Worm (Caenorhabditis elegans) whole organism, late embryonic: ENCODE results near the gene lbp-9.

Experiments used
- C08G9.2 ChIP-seq: sonication (generic microtip); optimal IDR thresholded peaks from 2 replicates; lab custom pipeline; 2016; ENCODE audit warnings: mild to moderate bottlenecking, missing genetic modification characterization, moderate library complexity, missing compliant biosample characterization
- K02D7.2 ChIP-seq: sonication (generic microtip); optimal IDR thresholded peaks from 2 replicates; lab custom pipeline; 2017; ENCODE audit warnings: mild to moderate bottlenecking, missing genetic modification characterization, missing compliant biosample characterization
- T23F11.4 ChIP-seq: fragments of 200-800 bp; sonication (Bioruptor generic); optimal IDR thresholded peaks from 2 replicates; lab custom pipeline; 2018; ENCODE audit warnings: mild to moderate bottlenecking, missing genetic modification characterization, missing compliant biosample characterization
- Y22D7AL.16 ChIP-seq: sonication (generic microtip); optimal IDR thresholded peaks from 2 replicates; lab custom pipeline; 2016; ENCODE audit warnings: missing genetic modification characterization, missing compliant biosample characterization
- ahr-1 ChIP-seq: sonication (generic microtip); optimal IDR thresholded peaks from 2 replicates; lab custom pipeline; 2016; ENCODE audit warnings: missing genetic modification characterization, missing compliant biosample characterization
- ceh-2 ChIP-seq: sonication (generic microtip); optimal IDR thresholded peaks from 2 replicates; lab custom pipeline; 2016; ENCODE audit warnings: missing genotype, missing genetic modification characterization, missing compliant biosample characterization
- ceh-24 ChIP-seq: sonication (generic microtip); optimal IDR thresholded peaks from 2 replicates; lab custom pipeline; 2016; ENCODE audit warnings: mild to moderate bottlenecking, missing genetic modification characterization, missing compliant biosample characterization
- ceh-30 ChIP-seq: fragments of 150-350 bp; optimal IDR thresholded peaks from 2 replicates; lab custom pipeline; 2014; ENCODE audit warnings: missing biosample characterization, missing genetic modification characterization
- ceh-34 ChIP-seq: sonication (generic microtip); optimal IDR thresholded peaks from 2 replicates; lab custom pipeline; 2016; ENCODE audit warnings: mild to moderate bottlenecking, missing genetic modification characterization, missing compliant biosample characterization
- ceh-45 ChIP-seq: fragments of 200-800 bp; sonication (Bioruptor generic); IDR thresholded peaks from 2 replicates; pipeline ENCODE4 v1.3.6; 2022; ENCODE audit warnings: missing genetic modification reagents, missing genetic modification characterization, missing compliant biosample characterization
- ceh-48 ChIP-seq: sonication (generic microtip); optimal IDR thresholded peaks from 2 replicates; lab custom pipeline; 2016; ENCODE audit warnings: missing genetic modification characterization, inconsistent platforms, missing compliant biosample characterization
- ceh-6 ChIP-seq: fragments of 200-800 bp; sonication (Bioruptor generic); optimal IDR thresholded peaks from 2 replicates; lab custom pipeline; 2018; ENCODE audit warnings: mild to moderate bottlenecking, missing genetic modification characterization, missing compliant biosample characterization
- ceh-9 ChIP-seq: sonication (generic microtip); optimal IDR thresholded peaks from 2 replicates; lab custom pipeline; 2016; ENCODE audit warnings: mild to moderate bottlenecking, missing genetic modification characterization, inconsistent platforms, missing compliant biosample characterization
- dmd-4 ChIP-seq: sonication (generic microtip); optimal IDR thresholded peaks from 2 replicates; lab custom pipeline; 2016; ENCODE audit warnings: borderline replicate concordance, missing genetic modification characterization, missing compliant biosample characterization
- elt-2 ChIP-seq: sonication (generic microtip); optimal IDR thresholded peaks from 2 replicates; lab custom pipeline; 2016; ENCODE audit warnings: missing genetic modification reagents, missing genetic modification characterization, missing compliant biosample characterization
- elt-4 ChIP-seq: sonication (generic microtip); optimal IDR thresholded peaks from 2 replicates; lab custom pipeline; 2016; ENCODE audit warnings: missing genetic modification characterization, missing compliant biosample characterization
- fkh-10 ChIP-seq: fragments of 150-350 bp; optimal IDR thresholded peaks from 2 replicates; lab custom pipeline; 2014; ENCODE audit warnings: missing biosample characterization, missing genetic modification reagents, missing genetic modification characterization
- gmeb-2 ChIP-seq: sonication (generic microtip); optimal IDR thresholded peaks from 2 replicates; lab custom pipeline; 2016; ENCODE audit warnings: missing genetic modification characterization, inconsistent platforms, missing compliant biosample characterization
- hlh-8 ChIP-seq: sonication (generic microtip); optimal IDR thresholded peaks from 2 replicates; lab custom pipeline; 2016; ENCODE audit warnings: missing genotype, missing genetic modification characterization, missing compliant biosample characterization
- lin-11 ChIP-seq: fragments of 200-800 bp; sonication (Bioruptor generic); optimal IDR thresholded peaks from 2 replicates; lab custom pipeline; 2018; ENCODE audit warnings: mild to moderate bottlenecking, missing genetic modification characterization, missing compliant biosample characterization
- madf-2 ChIP-seq: sonication (generic microtip); optimal IDR thresholded peaks from 2 replicates; lab custom pipeline; 2017; ENCODE audit warnings: missing genetic modification characterization, missing compliant biosample characterization
- mec-3 ChIP-seq: sonication (generic microtip); optimal IDR thresholded peaks from 2 replicates; lab custom pipeline; 2016; ENCODE audit warnings: borderline replicate concordance, missing genetic modification characterization, missing compliant biosample characterization
- nhr-11 ChIP-seq: fragments of 150-350 bp; optimal IDR thresholded peaks from 2 replicates; lab custom pipeline; 2014; ENCODE audit warnings: missing biosample characterization, missing genetic modification characterization
- npax-4 ChIP-seq: sonication (generic microtip); optimal IDR thresholded peaks from 2 replicates; lab custom pipeline; 2016; ENCODE audit warnings: missing genetic modification characterization, missing compliant biosample characterization
- odd-2 ChIP-seq: sonication (generic microtip); optimal IDR thresholded peaks from 2 replicates; lab custom pipeline; 2017; ENCODE audit warnings: antibody characterized with exemption, mild to moderate bottlenecking, missing genetic modification characterization, missing compliant biosample characterization
- pat-9 ChIP-seq: fragments of 200-800 bp; sonication (Bioruptor generic); optimal IDR thresholded peaks from 2 replicates; lab custom pipeline; 2018; ENCODE audit warnings: mild to moderate bottlenecking, missing genetic modification characterization, moderate library complexity, missing compliant biosample characterization
- pax-1 ChIP-seq: fragments of 150-350 bp; optimal IDR thresholded peaks from 2 replicates; lab custom pipeline; 2014; ENCODE audit warnings: missing biosample characterization, missing genetic modification characterization
- pha-2 ChIP-seq: sonication (generic microtip); optimal IDR thresholded peaks from 2 replicates; lab custom pipeline; 2017; ENCODE audit warnings: mild to moderate bottlenecking, missing genetic modification characterization, missing compliant biosample characterization
- pqm-1 ChIP-seq: sonication (generic microtip); optimal IDR thresholded peaks from 2 replicates; lab custom pipeline; 2016; ENCODE audit warnings: missing genetic modification characterization, missing compliant biosample characterization
- rnt-1 ChIP-seq: sonication (generic microtip); optimal IDR thresholded peaks from 2 replicates; lab custom pipeline; 2016; ENCODE audit warnings: missing genetic modification characterization, missing compliant biosample characterization
- sdc-2 ChIP-seq: sonication (generic microtip); optimal IDR thresholded peaks from 2 replicates; lab custom pipeline; 2016; ENCODE audit warnings: missing genotype, missing genetic modification characterization, missing compliant biosample characterization
- tbx-2 ChIP-seq: sonication (generic microtip); optimal IDR thresholded peaks from 2 replicates; lab custom pipeline; 2016; ENCODE audit warnings: missing genetic modification characterization, missing compliant biosample characterization
- tbx-7 ChIP-seq: sonication (generic microtip); optimal IDR thresholded peaks from 2 replicates; lab custom pipeline; 2016; ENCODE audit warnings: missing genotype, missing genetic modification characterization, missing compliant biosample characterization
- ttx-3 ChIP-seq: sonication (generic microtip); optimal IDR thresholded peaks from 2 replicates; lab custom pipeline; 2016; ENCODE audit warnings: missing genetic modification reagents, missing genetic modification characterization, missing compliant biosample characterization
- unc-42 ChIP-seq: sonication (generic microtip); optimal IDR thresholded peaks from 2 replicates; lab custom pipeline; 2016; ENCODE audit warnings: missing genotype, missing genetic modification characterization, missing compliant biosample characterization
- unc-55 ChIP-seq: sonication (generic microtip); optimal IDR thresholded peaks from 2 replicates; lab custom pipeline; 2017; ENCODE audit warnings: missing biosample characterization, missing genetic modification reagents, missing genetic modification characterization
- unc-86 ChIP-seq: sonication (generic microtip); optimal IDR thresholded peaks from 2 replicates; lab custom pipeline; 2016; ENCODE audit warnings: missing genetic modification characterization, missing compliant biosample characterization
- ztf-16 ChIP-seq: sonication (generic microtip); optimal IDR thresholded peaks from 2 replicates; lab custom pipeline; 2017; ENCODE audit warnings: missing genetic modification characterization, missing compliant biosample characterization

lbp-9 gene

ce11 chrV:2035545-2035944 is 32.7 kb upstream of the lbp-9 start, which contains the start of gene srab-23:
Gene srab-23 (minus strand): TSS chrV:2035645.
- no peak for TF ChIP-seq odd-2 (tag; lab: Kevin White, UChicago)
- no peak for TF ChIP-seq K02D7.2
- TF ChIP-seq sdc-2 (tag; lab: Kevin White, UChicago), result no peak
- TF ChIP-seq nhr-11, result no peak
- no peak for TF ChIP-seq pqm-1 (tag; lab: Kevin White, UChicago)
- TF ChIP-seq mec-3 (tag; lab: Kevin White, UChicago), result no peak
- no peak for TF ChIP-seq rnt-1 (tag; lab: Kevin White, UChicago)
- TF ChIP-seq ztf-16 (tag; lab: Kevin White, UChicago), result no peak
- TF ChIP-seq elt-4 (tag; lab: Kevin White, UChicago), result no peak

- TF ChIP-seq npax-4 (tag; lab: Kevin White, UChicago), result no peak
- no peak for TF ChIP-seq unc-86 (tag; lab: Kevin White, UChicago)
- no peak for TF ChIP-seq tbx-7 (tag; lab: Kevin White, UChicago)
- no peak for TF ChIP-seq ceh-48 (tag; lab: Kevin White, UChicago)
- TF ChIP-seq lin-11 (tag; lab: Kevin White, UChicago), result no peak
Measured at ce11 chrV:2045956-2046355, 22.3 kb upstream of the lbp-9 start, which contains the start of gene Y40B10A.5. Gene Y40B10A.5 (minus strand): TSS chrV:2046056.

- no peak for TF ChIP-seq hlh-8 (tag; lab: Kevin White, UChicago)
- TF ChIP-seq madf-2 (tag; lab: Kevin White, UChicago), result no peak
- no peak for TF ChIP-seq pat-9 (tag; lab: Kevin White, UChicago)
- no peak for TF ChIP-seq unc-55 (GFP tag; lab: Kevin White, UChicago)
- TF ChIP-seq ceh-24 (tag; lab: Kevin White, UChicago), result no peak
- TF ChIP-seq ceh-2 (tag; lab: Kevin White, UChicago), result no peak
- TF ChIP-seq npax-4 (tag; lab: Kevin White, UChicago), result no peak
- TF ChIP-seq pqm-1 (tag; lab: Kevin White, UChicago), result no peak
- no peak for TF ChIP-seq mec-3 (tag; lab: Kevin White, UChicago)
- TF ChIP-seq C08G9.2 (tag; lab: Kevin White, UChicago), result no peak
- TF ChIP-seq fkh-10 (GFP tag; lab: Kevin White, UChicago), result no peak
- TF ChIP-seq elt-4 (tag; lab: Kevin White, UChicago), result no peak
- no peak for TF ChIP-seq nhr-11
- TF ChIP-seq unc-42 (tag; lab: Kevin White, UChicago), result no peak
- no peak for TF ChIP-seq gmeb-2 (tag; lab: Kevin White, UChicago)
- no peak for TF ChIP-seq ttx-3 (tag; lab: Kevin White, UChicago)
- TF ChIP-seq tbx-2 (tag; lab: Kevin White, UChicago), result no peak
- TF ChIP-seq ceh-48 (tag; lab: Kevin White, UChicago), result no peak
Measured at ce11 chrV:2050136-2050535, 18.1 kb upstream of the lbp-9 start, which contains the start of gene comt-4. Gene comt-4 (minus strand): TSS chrV:2050185.

ce11 chrV:2050790-2051189 is 17.5 kb upstream of the lbp-9 start:
- no peak for TF ChIP-seq ahr-1 (tag; lab: Kevin White, UChicago)
- TF ChIP-seq pha-2 (tag; lab: Kevin White, UChicago), result no peak
- no peak for TF ChIP-seq ceh-48 (tag; lab: Kevin White, UChicago)

ce11 chrV:2051507-2051906 is 16.7 kb upstream of the lbp-9 start, which contains the start of gene Y40B10A.11:
Gene Y40B10A.11 (minus strand): TSS chrV:2051607.
- TF ChIP-seq fkh-10 (GFP tag; lab: Kevin White, UChicago) (no peak), pax-1 (tag; lab: Kevin White, UChicago) (no peak), T23F11.4 (GFP tag; lab: Kevin White, UChicago) (no peak), pat-9 (tag; lab: Kevin White, UChicago) (no peak), ceh-9 (no peak), ceh-30 (tag; lab: Kevin White, UChicago) (no peak), dmd-4 (no peak), Y22D7AL.16 (tag; lab: Kevin White, UChicago) (no peak), elt-2 (tag; lab: Kevin White, UChicago) (no peak), ceh-45 (GFP tag; lab: Robert Waterston, UW) (no peak), madf-2 (tag; lab: Kevin White, UChicago) (no peak), ceh-6 (GFP tag; lab: Kevin White, UChicago) (no peak), ceh-34 (tag; lab: Kevin White, UChicago) (no peak), odd-2 (tag; lab: Kevin White, UChicago) (no peak)
